Worm (Caenorhabditis elegans): ENCODE measurements around the gene R10H10.7.

DNA sequence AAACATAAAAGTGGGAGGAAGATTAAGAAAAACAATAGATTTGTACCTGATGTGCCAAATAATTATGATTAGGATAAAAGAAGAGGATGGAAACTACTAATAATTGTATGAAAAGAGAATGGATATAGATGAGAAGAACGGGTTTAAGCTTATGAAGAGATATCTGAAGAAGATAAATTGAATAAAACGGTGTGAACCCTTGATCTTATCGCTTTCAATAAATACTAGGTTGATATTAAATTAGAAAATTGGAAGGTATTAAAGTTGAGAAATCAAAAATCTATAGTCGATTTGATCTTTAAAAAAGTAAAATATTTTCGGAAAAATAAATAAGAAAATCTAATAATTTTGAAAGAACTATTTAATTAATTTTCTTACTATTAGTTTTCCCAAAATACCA, 36.1 kb upstream of the R10H10.7 start, which contains the start of gene F13B12.4:
- TF ChIP-seq pha-4 (tag; optimal IDR thresholded peaks at IDR 0.05): no peak
- no peak for TF ChIP-seq ceh-83 (GFP tag; optimal IDR thresholded peaks at IDR 0.05)
- no peak for TF ChIP-seq ceh-39 (tag; optimal IDR thresholded peaks at IDR 0.05)
- TF ChIP-seq snpc-4 (tag; optimal IDR thresholded peaks at IDR 0.05): no peak
- TF ChIP-seq ztf-11 (tag; optimal IDR thresholded peaks at IDR 0.05): no peak
- no peak for TF ChIP-seq nhr-237 (tag; optimal IDR thresholded peaks at IDR 0.05)
- no peak for TF ChIP-seq elt-3 (tag; optimal IDR thresholded peaks at IDR 0.05)
- no peak for TF ChIP-seq blmp-1 (tag; optimal IDR thresholded peaks at IDR 0.05)
- no peak for TF ChIP-seq ces-1 (GFP tag; optimal IDR thresholded peaks at IDR 0.05)
- TF ChIP-seq nhr-28 (tag; optimal IDR thresholded peaks at IDR 0.05): no peak
- no peak for TF ChIP-seq nhr-76 (tag; optimal IDR thresholded peaks at IDR 0.05)
- no peak for TF ChIP-seq zip-8 (tag; optimal IDR thresholded peaks at IDR 0.05)
- no peak for TF ChIP-seq elt-1 (tag; optimal IDR thresholded peaks at IDR 0.05; ENCODE audit: borderline replicate concordance, insufficient read depth)
